Fruit fly (Drosophila melanogaster) whole organism, embryonic: Measurements from ENCODE around the gene CG11726.

Experiments used
- BEAF-32 ChIP-seq: fragments of 200-800 bp; sonication (Bioruptor generic); optimal IDR thresholded peaks from 3 replicates; lab custom pipeline; 2017; ENCODE audit warnings: missing biosample characterization, missing genetic modification characterization, mild to moderate bottlenecking, moderate library complexity, missing genetic modification reagents
- CG10565 ChIP-seq: fragments of 200-800 bp; sonication (Bioruptor generic); optimal IDR thresholded peaks from 3 replicates; lab custom pipeline; 2016; ENCODE audit warnings: missing biosample characterization, mild to moderate bottlenecking, missing genetic modification characterization
- CG10979 ChIP-seq: fragments of 200-800 bp; sonication (Bioruptor generic); optimal IDR thresholded peaks from 2 replicates; lab custom pipeline; 2018; ENCODE audit warnings: missing biosample characterization, mild to moderate bottlenecking, missing genetic modification characterization, moderate library complexity
- CG11398 ChIP-seq: fragments of 200-800 bp; sonication (Bioruptor generic); optimal IDR thresholded peaks from 2 replicates; lab custom pipeline; 2016; ENCODE audit warnings: missing biosample characterization, missing genetic modification characterization
- CG11504 ChIP-seq: fragments of 200-800 bp; sonication (Bioruptor generic); optimal IDR thresholded peaks from 3 replicates; lab custom pipeline; 2019; ENCODE audit warnings: missing biosample characterization, mild to moderate bottlenecking, missing genetic modification characterization, moderate library complexity
- CG14441 ChIP-seq: fragments of 200-800 bp; sonication (Bioruptor generic); IDR thresholded peaks from 2 replicates; pipeline ENCODE4 v1.3.6; 2022; ENCODE audit warnings: missing biosample characterization, missing genetic modification characterization
- CG15011 ChIP-seq: fragments of 200-800 bp; sonication (Bioruptor generic); optimal IDR thresholded peaks from 3 replicates; lab custom pipeline; 2018; ENCODE audit warnings: missing biosample characterization, mild to moderate bottlenecking, missing genetic modification characterization
- CG16815 ChIP-seq: fragments of 200-800 bp; sonication (Bioruptor generic); optimal IDR thresholded peaks from 3 replicates; lab custom pipeline; 2017; ENCODE audit warnings: missing biosample characterization, mild to moderate bottlenecking, missing genetic modification characterization
- CG17361 ChIP-seq: fragments of 200-800 bp; sonication (Bioruptor generic); IDR thresholded peaks from 3 replicates; pipeline ENCODE4 v1.3.6; 2022; ENCODE audit warnings: missing biosample characterization, missing genetic modification characterization
- CG18262 ChIP-seq: fragments of 200-800 bp; optimal IDR thresholded peaks from 3 replicates; lab custom pipeline; 2019; ENCODE audit warnings: missing biosample characterization, mild to moderate bottlenecking, missing genetic modification characterization, moderate library complexity
- CG18764 ChIP-seq: fragments of 200-800 bp; sonication (Bioruptor generic); optimal IDR thresholded peaks from 3 replicates; lab custom pipeline; 2016; ENCODE audit warnings: missing biosample characterization, missing genetic modification characterization
- CG2199 ChIP-seq: fragments of 200-800 bp; sonication (Bioruptor generic); IDR thresholded peaks from 3 replicates; pipeline ENCODE4 v1.3.6; 2022; ENCODE audit warnings: missing biosample characterization, missing genetic modification characterization
- CG31365 ChIP-seq: fragments of 200-800 bp; sonication (Bioruptor generic); optimal IDR thresholded peaks from 2 replicates; lab custom pipeline; 2018; ENCODE audit warnings: missing biosample characterization, mild to moderate bottlenecking, missing genetic modification characterization
- CG32772 ChIP-seq: fragments of 200-800 bp; sonication (Bioruptor generic); IDR thresholded peaks from 2 replicates; pipeline ENCODE4 v1.3.6; 2022; ENCODE audit warnings: missing biosample characterization, missing genetic modification characterization
- CG33557 ChIP-seq: fragments of 200-800 bp; sonication (Bioruptor generic); optimal IDR thresholded peaks from 2 replicates; lab custom pipeline; 2019; ENCODE audit warnings: missing biosample characterization, mild to moderate bottlenecking, missing genetic modification characterization, moderate library complexity
- CG34376 ChIP-seq: fragments of 200-800 bp; sonication (Bioruptor generic); optimal IDR thresholded peaks from 2 replicates; lab custom pipeline; 2018; ENCODE audit warnings: missing biosample characterization, mild to moderate bottlenecking, missing genetic modification characterization
- CG4328 ChIP-seq: fragments of 200-800 bp; sonication (Bioruptor generic); optimal IDR thresholded peaks from 3 replicates; lab custom pipeline; 2017; ENCODE audit warnings: missing biosample characterization, missing genetic modification reagents, missing genetic modification characterization
- Chrac-16 ChIP-seq: fragments of 200-800 bp; sonication (Bioruptor generic); optimal IDR thresholded peaks from 3 replicates; lab custom pipeline; 2016; ENCODE audit warnings: missing biosample characterization, missing genetic modification characterization
- CrebB ChIP-seq: fragments of 200-800 bp; sonication (Bioruptor generic); optimal IDR thresholded peaks from 3 replicates; lab custom pipeline; 2018; ENCODE audit warnings: missing biosample characterization, mild to moderate bottlenecking, missing genetic modification characterization
- D19B ChIP-seq: fragments of 200-800 bp; sonication (Bioruptor generic); optimal IDR thresholded peaks from 2 replicates; lab custom pipeline; 2017; ENCODE audit warnings: missing biosample characterization, mild to moderate bottlenecking, missing genetic modification characterization
- Dp ChIP-seq: fragments of 200-800 bp; sonication (Bioruptor generic); optimal IDR thresholded peaks from 2 replicates; lab custom pipeline; 2018; ENCODE audit warnings: missing biosample characterization, mild to moderate bottlenecking, missing genetic modification characterization, moderate library complexity
- HLH4C ChIP-seq: fragments of 200-800 bp; sonication (Bioruptor generic); IDR thresholded peaks from 3 replicates; pipeline ENCODE4 v1.3.6; 2022; ENCODE audit warnings: missing biosample characterization, missing genetic modification characterization; ENCODE audit not compliant: partially characterized antibody
- Hr51 ChIP-seq, 2 experiments: fragments of 200-800 bp; sonication (Bioruptor generic); optimal IDR thresholded peaks; 2 replicates in 1 of 2; 3 replicates in 1 of 2; lab custom pipeline; 2016 to 2018; ENCODE audit warnings: missing biosample characterization in 2 of 2, missing genetic modification characterization in 2 of 2, mild to moderate bottlenecking in 1 of 2, moderate library complexity in 1 of 2
- NC2α ChIP-seq: fragments of 200-800 bp; sonication (Bioruptor generic); optimal IDR thresholded peaks from 2 replicates; lab custom pipeline; 2016; ENCODE audit warnings: missing biosample characterization, missing genetic modification characterization
- Pdp1 ChIP-seq, 2 experiments: fragments of 200-800 bp; sonication (Bioruptor generic); optimal IDR thresholded peaks; 3 replicates each; lab custom pipeline; 2016; ENCODE audit warnings: missing biosample characterization in 2 of 2, missing genetic modification characterization in 2 of 2, mild to moderate bottlenecking in 1 of 2, moderate library complexity in 1 of 2
- Sox102F ChIP-seq: fragments of 200-800 bp; sonication (Bioruptor generic); optimal IDR thresholded peaks from 2 replicates; lab custom pipeline; 2018; ENCODE audit warnings: missing biosample characterization, mild to moderate bottlenecking, missing genetic modification characterization, moderate library complexity
- Spps ChIP-seq: fragments of 200-800 bp; sonication (Bioruptor generic); optimal IDR thresholded peaks from 2 replicates; lab custom pipeline; 2018; ENCODE audit warnings: missing biosample characterization, mild to moderate bottlenecking, missing genetic modification characterization
- dmrt11E ChIP-seq: fragments of 200-800 bp; sonication (Bioruptor generic); optimal IDR thresholded peaks from 3 replicates; lab custom pipeline; 2018; ENCODE audit warnings: missing biosample characterization, mild to moderate bottlenecking, missing genetic modification characterization, moderate library complexity
- dpn ChIP-seq, 2 experiments: fragments of 200-800 bp; sonication (Bioruptor generic); optimal IDR thresholded peaks; 3 replicates each; lab custom pipeline; 2016; ENCODE audit warnings: missing biosample characterization in 2 of 2, missing genetic modification characterization in 2 of 2
- eve ChIP-seq, 2 experiments: fragments of >200 bp; optimal IDR thresholded peaks; 2 replicates each; lab custom pipeline; 2017; ENCODE audit warnings: missing biosample characterization in 2 of 2, missing genetic modification characterization in 2 of 2
- gce ChIP-seq: fragments of 200-800 bp; sonication (Bioruptor generic); IDR thresholded peaks from 3 replicates; pipeline ENCODE4 v1.3.6; 2022; ENCODE audit warnings: missing biosample characterization, missing genetic modification characterization
- gem ChIP-seq: fragments of 200-800 bp; sonication (Bioruptor generic); optimal IDR thresholded peaks from 2 replicates; lab custom pipeline; 2019; ENCODE audit warnings: missing biosample characterization, mild to moderate bottlenecking, missing genetic modification characterization, moderate library complexity
- inv ChIP-seq: fragments of 200-800 bp; sonication (Bioruptor generic); IDR thresholded peaks from 2 replicates; pipeline ENCODE4 v1.3.6; 2022; ENCODE audit warnings: missing biosample characterization, missing genetic modification characterization; ENCODE audit not compliant: partially characterized antibody
- jing ChIP-seq: fragments of 200-800 bp; sonication (Bioruptor generic); optimal IDR thresholded peaks from 2 replicates; lab custom pipeline; 2018; ENCODE audit warnings: missing biosample characterization, mild to moderate bottlenecking, missing genetic modification characterization
- lola ChIP-seq, 3 experiments: fragments of >200 bp in 2 of 3; fragments of 200-800 bp in 1 of 3; sonication (Bioruptor generic) in 1 of 3; optimal IDR thresholded peaks; 2 replicates each; lab custom pipeline; 2017 to 2019; ENCODE audit warnings: missing biosample characterization in 3 of 3, missing genetic modification characterization in 3 of 3, mild to moderate bottlenecking in 1 of 3, moderate library complexity in 1 of 3
- nom ChIP-seq: fragments of 200-800 bp; sonication (Bioruptor generic); optimal IDR thresholded peaks from 2 replicates; lab custom pipeline; 2017; ENCODE audit warnings: missing biosample characterization, missing genetic modification characterization, mild to moderate bottlenecking, moderate library complexity, missing genetic modification reagents
- oc ChIP-seq: fragments of 200-800 bp; sonication (Bioruptor generic); optimal IDR thresholded peaks from 2 replicates; lab custom pipeline; 2018; ENCODE audit warnings: missing biosample characterization, mild to moderate bottlenecking, missing genetic modification characterization, moderate library complexity
- org-1 ChIP-seq: fragments of 200-800 bp; sonication (Bioruptor generic); optimal IDR thresholded peaks from 2 replicates; lab custom pipeline; 2017; ENCODE audit warnings: missing biosample characterization, missing genetic modification characterization
- phol ChIP-seq: fragments of 200-800 bp; sonication (Bioruptor generic); optimal IDR thresholded peaks from 3 replicates; lab custom pipeline; 2018; ENCODE audit warnings: missing biosample characterization, mild to moderate bottlenecking, missing genetic modification characterization, moderate library complexity
- pum ChIP-seq: fragments of 200-800 bp; sonication (Bioruptor generic); optimal IDR thresholded peaks from 2 replicates; lab custom pipeline; 2016; ENCODE audit warnings: missing biosample characterization, missing genetic modification characterization
- pzg ChIP-seq: fragments of 200-800 bp; sonication (Bioruptor generic); optimal IDR thresholded peaks from 3 replicates; lab custom pipeline; 2018; ENCODE audit warnings: missing biosample characterization, mild to moderate bottlenecking, missing genetic modification characterization, moderate library complexity
- rib ChIP-seq: fragments of 200-800 bp; sonication (Bioruptor generic); IDR thresholded peaks from 2 replicates; pipeline ENCODE4 v1.3.6; 2022; ENCODE audit warnings: missing biosample characterization, missing genetic modification characterization
- row ChIP-seq: fragments of 200-800 bp; sonication (Bioruptor generic); IDR thresholded peaks from 3 replicates; pipeline ENCODE4 v1.3.6; 2022; ENCODE audit warnings: missing biosample characterization, missing genetic modification characterization
- sens ChIP-seq: fragments of 200-800 bp; sonication (Bioruptor generic); peaks from one replicate; lab custom pipeline; 2016; ENCODE audit warnings: missing biosample characterization, missing genetic modification characterization
- sim ChIP-seq: fragments of 200-800 bp; sonication (Bioruptor generic); IDR thresholded peaks from 2 replicates; pipeline ENCODE4 v1.3.6; 2022; ENCODE audit warnings: missing biosample characterization, missing genetic modification characterization
- stwl ChIP-seq: fragments of 200-800 bp; sonication (Bioruptor generic); optimal IDR thresholded peaks from 3 replicates; lab custom pipeline; 2018; ENCODE audit warnings: missing biosample characterization, mild to moderate bottlenecking, missing genetic modification characterization, moderate library complexity
- tx ChIP-seq: fragments of 200-800 bp; sonication (Bioruptor generic); optimal IDR thresholded peaks from 2 replicates; lab custom pipeline; 2016; ENCODE audit warnings: missing biosample characterization, missing genetic modification characterization
- wdn ChIP-seq: fragments of 200-800 bp; sonication (Bioruptor generic); IDR thresholded peaks from 2 replicates; pipeline ENCODE4 v1.3.6; 2022; ENCODE audit warnings: missing biosample characterization, missing genetic modification characterization
- zen2 ChIP-seq: fragments of 200-800 bp; sonication (Bioruptor generic); IDR thresholded peaks from 3 replicates; pipeline ENCODE4 v1.3.6; 2022; ENCODE audit warnings: missing biosample characterization, missing genetic modification characterization; ENCODE audit not compliant: partially characterized antibody

CG11726 gene

DNA sequence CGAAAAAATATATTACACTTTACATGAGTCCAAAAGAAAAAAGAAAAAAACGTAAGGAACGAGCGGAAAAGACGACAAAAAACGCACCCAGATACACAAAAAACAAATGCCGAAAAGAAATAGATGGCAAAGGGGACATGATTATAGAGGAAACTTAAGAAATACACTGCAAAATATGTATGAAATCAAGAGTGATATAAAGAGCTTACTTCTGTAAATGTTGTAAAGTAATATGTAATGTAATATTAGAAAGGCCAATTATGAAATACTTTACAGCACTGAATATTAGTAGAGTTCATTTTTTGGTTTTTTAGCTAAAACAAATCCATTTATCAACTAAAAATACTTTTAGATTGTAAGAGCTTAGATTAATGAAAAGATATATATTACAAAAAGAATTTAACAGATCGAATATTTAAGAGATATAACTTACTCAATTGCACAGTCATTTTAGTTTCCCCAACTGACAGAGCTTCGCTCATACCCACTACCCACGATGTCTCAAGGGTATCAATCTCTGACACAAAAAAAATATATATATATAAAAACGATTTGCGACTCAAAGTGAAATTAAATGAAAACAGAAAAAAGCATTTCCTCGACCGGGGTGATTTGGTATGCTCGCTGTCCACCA, 9.5 kb upstream of the CG11726 start:
- TF ChIP-seq phol (tag; lab: Kevin White, UChicago) = peak; percentile 30
- peak; percentile 31 for TF ChIP-seq stwl (tag; lab: Kevin White, UChicago)
- TF ChIP-seq CG31365 (tag; lab: Kevin White, UChicago) = no peak
- TF ChIP-seq pzg (GFP tag; lab: Kevin White, UChicago) = no peak
- no peak for TF ChIP-seq rib
- TF ChIP-seq wdn (GFP tag; lab: Robert Waterston, UW) = no peak
- peak; percentile 2 for TF ChIP-seq Sox102F (GFP tag; lab: Kevin White, UChicago)
- no peak for TF ChIP-seq CG4328 (GFP tag; lab: Kevin White, UChicago)
- no peak for TF ChIP-seq NC2α (GFP tag; lab: Kevin White, UChicago)
- TF ChIP-seq Dp = no peak
- no peak for TF ChIP-seq CG32772 (GFP tag; lab: Robert Waterston, UW)
- TF ChIP-seq CG33557 (GFP tag; lab: Kevin White, UChicago) = no peak
- no peak for TF ChIP-seq CG2199 (GFP tag; lab: Robert Waterston, UW)
- no peak for TF ChIP-seq CG10565 (GFP tag; lab: Kevin White, UChicago)
- no peak for TF ChIP-seq zen2 (GFP tag; lab: Robert Waterston, UW)
- peak in 1 of 2 experiments; percentile 44 for TF ChIP-seq eve (GFP tag; optimal IDR thresholded peaks at IDR 0.05; lab: Kevin White, UChicago)
- 0 out of 3 replicates have a peak, but pooled peaks have one; percentile 9 for TF ChIP-seq row (GFP tag; lab: Robert Waterston, UW)
- peak; percentile 20 for TF ChIP-seq dmrt11E (tag; lab: Kevin White, UChicago)
- TF ChIP-seq CG18764 (GFP tag; lab: Kevin White, UChicago) = no peak
- no peak for TF ChIP-seq CG15011 (GFP tag; lab: Kevin White, UChicago)
- no peak for TF ChIP-seq CG34376 (GFP tag; lab: Kevin White, UChicago)
- TF ChIP-seq jing (GFP tag; lab: Kevin White, UChicago) = no peak
- no peak for TF ChIP-seq tx (GFP tag; lab: Kevin White, UChicago)
- TF ChIP-seq pum (GFP tag; lab: Kevin White, UChicago) = no peak
- no peak for TF ChIP-seq CG14441 (GFP tag; lab: Robert Waterston, UW)
- peak in 1 of 2 experiments; percentile 9 for TF ChIP-seq Hr51 (GFP tag; optimal IDR thresholded peaks at IDR 0.05; lab: Kevin White, UChicago)
- no peak for TF ChIP-seq BEAF-32 (GFP tag; lab: Kevin White, UChicago)
- peak; percentile 85 for TF ChIP-seq sens (GFP tag; lab: Kevin White, UChicago)
- peak; percentile 33 for TF ChIP-seq gem (tag; lab: Kevin White, UChicago)
- TF ChIP-seq nom = no peak
- TF ChIP-seq sim (GFP tag; lab: Robert Waterston, UW) = no peak
- TF ChIP-seq CrebB (tag; lab: Kevin White, UChicago) = no peak
- no peak for TF ChIP-seq gce
- peak; percentile 7 for TF ChIP-seq CG10979 (tag; lab: Kevin White, UChicago)
- TF ChIP-seq inv (GFP tag; lab: Robert Waterston, UW) = no peak
- TF ChIP-seq CG11398 (GFP tag; lab: Kevin White, UChicago) = no peak
- TF ChIP-seq Spps = no peak
- TF ChIP-seq dpn (GFP tag; optimal IDR thresholded peaks at IDR 0.05; lab: Kevin White, UChicago) = no peak
- TF ChIP-seq HLH4C (GFP tag; lab: Robert Waterston, UW) = no peak
- TF ChIP-seq CG17361 (GFP tag; lab: Robert Waterston, UW) = 0 out of 3 replicates have a peak, but pooled peaks have one; percentile 31
- no peak for TF ChIP-seq org-1 (GFP tag; lab: Kevin White, UChicago)
- no peak for TF ChIP-seq CG16815
- TF ChIP-seq oc (tag; lab: Kevin White, UChicago) = no peak
- no peak for TF ChIP-seq Chrac-16 (GFP tag; lab: Kevin White, UChicago)
- TF ChIP-seq D19B = no peak
- TF ChIP-seq Pdp1 (GFP tag; optimal IDR thresholded peaks at IDR 0.05; lab: Kevin White, UChicago) = no peak
- peak in 1 of 3 experiments; percentile 22 for TF ChIP-seq lola (GFP tag; optimal IDR thresholded peaks at IDR 0.05; lab: Kevin White, UChicago)
- peak; percentile 2 for TF ChIP-seq CG11504
- peak; percentile 23 for TF ChIP-seq CG18262 (tag; lab: Kevin White, UChicago)
